Fruit fly (Drosophila melanogaster) whole organism, pupa: ENCODE measurements around the gene Alg11.

Experiments
- CG10348 ChIP-seq: fragments of 200-800 bp; sonication (Bioruptor generic); IDR thresholded peaks from 2 replicates; pipeline ENCODE4 v1.3.6; 2022; ENCODE audit warnings: missing biosample characterization, missing genetic modification characterization
- CG14655 ChIP-seq: fragments of 200-800 bp; sonication (Bioruptor generic); optimal IDR thresholded peaks from 3 replicates; lab custom pipeline; 2017; ENCODE audit warnings: mild to moderate bottlenecking, missing biosample characterization, missing genetic modification reagents, missing genetic modification characterization
- CG15710 ChIP-seq: fragments of 200-800 bp; sonication (Bioruptor generic); optimal IDR thresholded peaks from 2 replicates; lab custom pipeline; 2018; ENCODE audit warnings: missing biosample characterization, mild to moderate bottlenecking, missing genetic modification characterization, moderate library complexity
- CG17806 ChIP-seq: fragments of 200-800 bp; sonication (Bioruptor generic); optimal IDR thresholded peaks from 2 replicates; lab custom pipeline; 2018; ENCODE audit warnings: missing biosample characterization, mild to moderate bottlenecking, missing genetic modification characterization, moderate library complexity
- CG32121 ChIP-seq: fragments of 200-800 bp; sonication (Bioruptor generic); IDR thresholded peaks from 2 replicates; pipeline ENCODE4 v1.3.6; 2022; ENCODE audit warnings: missing biosample characterization, missing genetic modification characterization
- CG8159 ChIP-seq: fragments of 200-800 bp; sonication (Bioruptor generic); optimal IDR thresholded peaks from 3 replicates; lab custom pipeline; 2018; ENCODE audit warnings: missing biosample characterization, mild to moderate bottlenecking, missing genetic modification characterization, moderate library complexity
- CG8301 ChIP-seq: fragments of 200-800 bp; sonication (Bioruptor generic); optimal IDR thresholded peaks from 2 replicates; lab custom pipeline; 2018; ENCODE audit warnings: missing biosample characterization, mild to moderate bottlenecking, missing genetic modification characterization
- EcR ChIP-seq: fragments of 200-800 bp; sonication (Bioruptor generic); optimal IDR thresholded peaks from 3 replicates; lab custom pipeline; 2019; ENCODE audit warnings: missing biosample characterization, missing genetic modification characterization, mild to moderate bottlenecking, moderate library complexity, missing genetic modification reagents
- Pif1A ChIP-seq: fragments of 200-800 bp; sonication (Bioruptor generic); optimal IDR thresholded peaks from 3 replicates; lab custom pipeline; 2016; ENCODE audit warnings: missing biosample characterization, missing genetic modification characterization
- Pif1B ChIP-seq: fragments of 200-800 bp; sonication (Bioruptor generic); optimal IDR thresholded peaks from 3 replicates; lab custom pipeline; 2016; ENCODE audit warnings: missing biosample characterization, missing genetic modification characterization
- fd96Ca ChIP-seq: fragments of 200-800 bp; sonication (Bioruptor generic); IDR thresholded peaks from 3 replicates; pipeline ENCODE4 v1.3.6; 2022; ENCODE audit warnings: missing biosample characterization, missing genetic modification characterization
- gl ChIP-seq: fragments of 200-800 bp; sonication (Bioruptor generic); optimal IDR thresholded peaks from 2 replicates; lab custom pipeline; 2018; ENCODE audit warnings: missing biosample characterization, mild to moderate bottlenecking, missing genetic modification characterization
- rn ChIP-seq: fragments of 200-800 bp; sonication (Bioruptor generic); IDR thresholded peaks from 2 replicates; pipeline ENCODE4 v1.3.6; 2022; ENCODE audit warnings: missing biosample characterization, missing genetic modification characterization

- TF ChIP-seq CG14655 (GFP tag; lab: Kevin White, UChicago) (no peak), Pif1B (no peak), gl (tag; lab: Kevin White, UChicago) (no peak), CG10348 (no peak), fd96Ca (GFP tag; lab: Robert Waterston, UW) (no peak), CG8159 (no peak), EcR (GFP tag; lab: Kevin White, UChicago) (no peak), rn (GFP tag; lab: Robert Waterston, UW) (no peak), CG8301 (no peak), CG17806 (tag; lab: Kevin White, UChicago) (no peak), Pif1A (GFP tag; lab: Kevin White, UChicago) (no peak), CG15710 (tag; lab: Kevin White, UChicago) (no peak), CG32121 (GFP tag; lab: Robert Waterston, UW) (no peak)
Observed at dm6 chr3L:21591247-21591646, 34.4 kb upstream of the Alg11 start.
